Fruit fly (Drosophila melanogaster) whole organism, prepupa: ENCODE results near the gene CRIF.

Source experiments
- Blimp-1 ChIP-seq: fragments of 200-800 bp; sonication (Bioruptor generic); optimal IDR thresholded peaks from 3 replicates; lab custom pipeline; 2017; ENCODE audit warnings: missing biosample characterization, missing genetic modification characterization, mild to moderate bottlenecking, moderate library complexity, missing genetic modification reagents
- CG10631 ChIP-seq: fragments of 200-800 bp; sonication (Bioruptor generic); optimal IDR thresholded peaks from 2 replicates; lab custom pipeline; 2016; ENCODE audit warnings: missing biosample characterization, missing genetic modification characterization
- CG15336 ChIP-seq: fragments of 200-800 bp; sonication (Bioruptor generic); IDR thresholded peaks from 2 replicates; pipeline ENCODE4 v1.3.6; 2022; ENCODE audit warnings: missing biosample characterization, missing genetic modification characterization
- CG34406 ChIP-seq: fragments of 200-800 bp; sonication (Bioruptor generic); optimal IDR thresholded peaks from 3 replicates; lab custom pipeline; 2016; ENCODE audit warnings: missing biosample characterization, missing genetic modification characterization
- CG6163 ChIP-seq: fragments of 200-800 bp; sonication (Bioruptor generic); IDR thresholded peaks from 3 replicates; pipeline ENCODE4 v1.3.6; 2022; ENCODE audit warnings: missing biosample characterization, missing genetic modification characterization
- CG8119 ChIP-seq: fragments of 200-800 bp; sonication (Bioruptor generic); IDR thresholded peaks from 3 replicates; pipeline ENCODE4 v1.3.6; 2022; ENCODE audit warnings: missing biosample characterization, missing genetic modification characterization
- Met ChIP-seq: fragments of 200-800 bp; sonication (Bioruptor generic); optimal IDR thresholded peaks from 3 replicates; lab custom pipeline; 2016; ENCODE audit warnings: missing biosample characterization, missing genetic modification characterization
- Smox ChIP-seq: fragments of 200-800 bp; sonication (Bioruptor generic); optimal IDR thresholded peaks from 3 replicates; lab custom pipeline; 2016; ENCODE audit warnings: missing biosample characterization, missing genetic modification characterization
- achi ChIP-seq: fragments of 200-800 bp; sonication (Bioruptor generic); optimal IDR thresholded peaks from 3 replicates; lab custom pipeline; 2016; ENCODE audit warnings: missing biosample characterization, missing genetic modification characterization
- cyc ChIP-seq: fragments of 200-800 bp; sonication (Bioruptor generic); optimal IDR thresholded peaks from 3 replicates; lab custom pipeline; 2016; ENCODE audit warnings: missing biosample characterization, missing genetic modification characterization
- esn ChIP-seq: fragments of 200-800 bp; sonication (Bioruptor generic); optimal IDR thresholded peaks from 2 replicates; lab custom pipeline; 2016; ENCODE audit warnings: missing biosample characterization, mild to moderate bottlenecking, missing genetic modification characterization, moderate library complexity
- fd59A ChIP-seq: fragments of 200-800 bp; sonication (Bioruptor generic); optimal IDR thresholded peaks from 2 replicates; lab custom pipeline; 2017; ENCODE audit warnings: missing biosample characterization, mild to moderate bottlenecking, missing genetic modification characterization, missing genetic modification reagents
- fkh ChIP-seq: fragments of 200-800 bp; sonication (Bioruptor generic); optimal IDR thresholded peaks from 3 replicates; lab custom pipeline; 2017; ENCODE audit warnings: missing biosample characterization, mild to moderate bottlenecking, missing genetic modification characterization, moderate library complexity
- net ChIP-seq: fragments of 200-800 bp; sonication (Bioruptor generic); optimal IDR thresholded peaks from 3 replicates; lab custom pipeline; 2016; ENCODE audit warnings: missing biosample characterization, missing genetic modification characterization

- no peak for TF ChIP-seq Met (GFP tag; lab: Kevin White, UChicago)
- TF ChIP-seq Smox (GFP tag; lab: Kevin White, UChicago) = no peak
- peak; percentile 53 for TF ChIP-seq cyc (GFP tag; lab: Kevin White, UChicago)
- no peak for TF ChIP-seq CG34406 (GFP tag; lab: Kevin White, UChicago)
- 0 out of 3 replicates have a peak, but pooled peaks have one; percentile 47 for TF ChIP-seq CG8119 (GFP tag; lab: Robert Waterston, UW)
- TF ChIP-seq fd59A = no peak
- TF ChIP-seq esn (GFP tag; lab: Kevin White, UChicago) = peak; percentile 71
- TF ChIP-seq CG10631 (GFP tag; lab: Kevin White, UChicago) = peak; percentile 60
- no peak for TF ChIP-seq CG6163 (GFP tag; lab: Robert Waterston, UW)
- TF ChIP-seq CG15336 (GFP tag; lab: Robert Waterston, UW) = 0 out of 2 replicates have a peak, but pooled peaks have one; percentile 16
- TF ChIP-seq achi (GFP tag; lab: Kevin White, UChicago) = no peak
- TF ChIP-seq Blimp-1 (GFP tag; lab: Kevin White, UChicago) = no peak
- TF ChIP-seq net (GFP tag; lab: Kevin White, UChicago) = no peak
- no peak for TF ChIP-seq fkh (GFP tag; lab: Kevin White, UChicago)
Observed at dm6 chr3L:21568848-21569372, at the start of gene CRIF, which contains the start of gene SMC5.
